Fruit fly (Drosophila melanogaster) whole organism: Measurements from ENCODE around the gene Jhbp15.

ENCODE experiments used
- pan ChIP-seq: fragments of >200 bp; optimal IDR thresholded peaks from 2 replicates; lab custom pipeline; 2017
- usp ChIP-seq: fragments of >200 bp; optimal IDR thresholded peaks from 2 replicates; lab custom pipeline; 2017; ENCODE audit warnings: missing biosample characterization, missing genetic modification characterization, mixed read lengths

DNA sequence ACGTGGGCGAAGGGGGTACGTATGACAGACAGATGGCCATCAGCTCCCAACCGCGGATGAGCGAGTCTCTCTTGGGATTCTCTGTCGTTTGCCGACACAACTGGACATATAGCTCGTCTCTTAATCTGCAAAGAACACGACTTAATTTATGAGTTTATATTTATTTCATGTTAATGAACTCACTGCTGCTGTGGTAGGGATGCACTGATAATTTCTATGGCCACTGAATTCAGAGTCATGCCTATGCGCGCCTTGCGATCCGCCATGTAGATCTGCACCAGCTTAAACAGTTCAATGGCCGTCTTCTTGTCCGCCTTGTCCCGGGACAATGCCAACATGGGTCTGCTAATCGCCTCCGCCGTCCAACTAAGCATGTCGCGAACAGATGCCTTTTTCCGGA lies 34.2 kb upstream of the Jhbp15 start:
- no peak for TF ChIP-seq pan (lab: Kevin White, UChicago)
- TF ChIP-seq usp (GFP tag; lab: Kevin White, UChicago): no peak
